Worm (Caenorhabditis elegans) whole organism, dauer: ENCODE data around the gene snfc-5.

Experiments used
- unc-62 ChIP-seq: sonication (generic microtip); optimal IDR thresholded peaks from 2 replicates; lab custom pipeline; 2017; ENCODE audit warnings: missing biosample characterization, missing genetic modification reagents, missing genetic modification characterization

The snfc-5 gene

DNA sequence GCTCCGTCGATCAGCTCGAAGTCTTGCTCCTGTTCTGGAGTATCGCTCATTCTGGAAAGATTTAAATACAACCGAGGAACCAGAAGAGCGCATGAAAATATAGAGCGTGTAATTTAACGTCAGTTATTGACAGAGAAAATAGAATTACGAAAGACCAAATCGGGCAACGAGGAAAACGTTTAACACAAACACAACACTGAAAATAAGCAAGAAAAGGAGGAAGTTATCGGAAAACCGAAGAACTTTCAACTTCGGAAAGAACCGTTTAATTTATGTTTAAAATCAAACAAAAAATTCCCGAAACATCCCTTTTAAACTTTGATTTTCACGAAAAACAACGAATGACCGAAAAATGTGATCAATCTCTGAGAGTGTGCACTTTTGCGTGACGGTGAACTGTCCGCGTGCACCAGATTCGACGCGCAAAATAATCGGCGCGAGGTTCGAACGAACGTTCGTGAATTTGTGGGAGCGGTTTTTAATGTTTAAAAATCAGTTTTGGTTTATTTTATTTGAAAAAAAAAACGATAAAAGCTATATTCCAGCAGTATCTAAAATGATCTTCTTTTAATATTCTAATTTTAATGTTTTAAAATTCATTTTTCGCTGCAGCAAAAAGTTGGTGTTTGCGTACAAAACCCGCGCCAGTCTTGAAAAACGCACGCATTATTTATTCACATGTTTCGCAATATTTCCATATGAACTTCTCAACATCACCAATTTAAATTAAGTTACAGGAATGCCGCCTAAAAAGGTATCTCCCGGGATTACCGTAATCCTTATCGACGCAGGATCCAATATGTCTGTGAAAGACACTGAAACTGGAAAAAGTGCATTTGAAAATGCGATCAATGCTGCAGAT lies 14.8 kb downstream of the snfc-5 start, which contains the start of the genes R07E5.7 and cku-80:
TSS of gene R07E5.7 (minus strand) at position 51 of the 862 bp plus-strand sequence.
TSS of gene cku-80 (plus strand) at position 732 of the 862 bp plus-strand sequence.
- no peak for TF ChIP-seq unc-62 (GFP tag; lab: Kevin White, UChicago)

DNA sequence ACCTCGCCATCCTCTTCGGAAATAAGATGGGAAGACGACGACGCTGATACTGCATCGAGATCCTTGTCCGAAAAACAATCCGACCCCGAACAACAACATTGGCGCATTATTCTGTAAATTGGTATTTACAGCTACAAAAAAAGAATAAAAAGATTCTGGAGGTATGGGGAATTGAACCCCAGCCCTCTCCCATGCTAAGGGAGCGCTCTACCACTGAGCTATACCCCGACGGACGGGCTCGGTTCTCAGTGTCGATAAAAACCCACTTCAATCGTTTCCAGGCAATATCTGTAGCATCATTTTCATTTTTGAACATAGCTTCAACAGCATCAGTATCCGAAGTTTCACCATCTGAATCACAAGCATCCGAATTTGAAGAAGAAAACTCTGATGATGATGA lies 24.2 kb downstream of the snfc-5 start:
- TF ChIP-seq unc-62 (GFP tag; lab: Kevin White, UChicago) = no peak

DNA sequence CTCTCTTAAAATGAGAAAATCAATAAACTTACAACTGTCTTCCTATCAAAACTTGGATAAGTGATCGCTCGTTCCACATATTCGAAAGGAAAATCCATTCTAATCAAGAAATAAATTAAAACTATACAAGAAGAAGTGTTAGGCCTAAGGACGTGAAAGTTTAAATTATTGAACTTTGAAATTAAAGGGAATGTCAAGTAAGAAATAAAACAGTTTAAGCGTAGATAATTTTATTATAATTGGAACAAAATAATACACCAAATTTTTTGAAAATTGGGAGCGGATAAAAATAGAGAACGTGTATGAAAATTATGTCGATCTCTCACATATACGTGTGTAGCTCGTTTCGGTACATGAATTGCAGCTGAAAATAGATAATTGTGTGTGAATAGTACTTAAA lies 24.8 kb downstream of the snfc-5 start, which contains the start of gene C28A5.6:
TSS of gene C28A5.6 (minus strand) at position 101 of the 400 bp plus-strand sequence.
- no peak for TF ChIP-seq unc-62 (GFP tag; lab: Kevin White, UChicago)

DNA sequence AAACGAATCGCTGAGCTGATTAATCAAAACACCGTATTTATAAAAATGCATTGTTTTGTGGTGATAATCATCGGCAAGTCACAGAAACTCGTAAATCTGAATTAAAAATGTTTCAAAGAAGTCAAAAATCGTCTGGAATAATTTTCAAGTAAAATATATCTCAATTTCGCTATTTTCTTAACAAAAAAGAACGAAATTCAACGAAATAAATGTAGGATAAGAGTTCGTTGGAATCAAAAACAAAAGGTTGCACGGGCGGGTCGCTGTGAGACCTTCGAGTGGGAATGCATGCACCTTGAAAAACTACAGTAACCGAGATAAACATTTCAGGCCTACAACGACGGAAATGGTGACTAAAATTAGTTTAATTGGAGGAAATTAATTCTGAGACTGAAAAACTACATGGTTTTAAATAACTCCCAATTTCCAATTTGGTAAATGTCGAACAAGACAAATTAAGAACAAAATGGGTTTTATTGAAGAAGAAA lies 29.8 kb downstream of the snfc-5 start, which contains the start of gene C28A5.1:
TSS of gene C28A5.1 (minus strand) at position 51 of the 488 bp plus-strand sequence.
- TF ChIP-seq unc-62 (GFP tag; lab: Kevin White, UChicago) = no peak

DNA sequence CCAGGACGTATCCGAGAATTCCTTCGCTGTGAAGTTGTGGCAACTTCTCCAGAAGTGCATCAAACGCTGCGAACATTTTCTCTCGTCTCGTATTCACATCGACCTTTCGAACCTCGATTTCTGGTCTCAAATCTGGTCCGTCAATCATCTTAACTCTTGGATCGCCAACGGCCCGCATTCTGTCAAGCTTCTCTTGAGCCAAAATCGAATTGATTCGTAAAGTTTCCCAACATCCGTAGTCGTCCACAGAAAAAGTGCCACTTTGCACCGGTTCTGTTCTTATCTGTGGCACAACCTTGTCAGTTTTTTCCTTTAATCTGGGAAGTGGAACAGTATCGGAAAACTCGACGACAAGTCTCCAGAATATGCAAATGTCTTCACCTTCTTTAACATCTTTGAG lies 30.7 kb downstream of the snfc-5 start:
- no peak for TF ChIP-seq unc-62 (GFP tag; lab: Kevin White, UChicago)

DNA sequence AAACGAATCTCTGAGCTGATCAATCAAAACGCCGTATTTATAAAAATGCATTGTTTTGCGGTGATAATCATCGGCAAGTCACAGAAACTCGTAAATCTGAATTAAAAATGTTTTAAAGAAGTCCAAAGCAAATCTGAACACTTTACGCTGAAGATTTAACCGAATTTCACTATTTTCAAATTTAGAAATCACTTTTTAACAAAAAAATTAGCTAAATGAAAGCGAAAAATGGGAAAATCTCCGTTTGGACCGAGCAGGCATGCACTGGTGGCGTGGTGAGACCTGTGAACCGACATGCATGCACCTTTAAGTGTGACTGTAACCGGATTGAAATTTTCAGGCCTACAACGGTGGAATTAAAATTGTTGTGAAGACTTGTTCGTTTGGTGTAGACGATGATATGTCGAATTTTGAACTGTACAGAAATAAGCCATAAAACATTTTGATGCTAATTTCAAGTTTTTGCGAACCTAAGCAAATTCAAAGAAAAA lies 35.0 kb downstream of the snfc-5 start, which contains the start of gene C28A5.2:
TSS of gene C28A5.2 (minus strand) at position 51 of the 491 bp plus-strand sequence.
- TF ChIP-seq unc-62 (GFP tag; lab: Kevin White, UChicago) = no peak

DNA sequence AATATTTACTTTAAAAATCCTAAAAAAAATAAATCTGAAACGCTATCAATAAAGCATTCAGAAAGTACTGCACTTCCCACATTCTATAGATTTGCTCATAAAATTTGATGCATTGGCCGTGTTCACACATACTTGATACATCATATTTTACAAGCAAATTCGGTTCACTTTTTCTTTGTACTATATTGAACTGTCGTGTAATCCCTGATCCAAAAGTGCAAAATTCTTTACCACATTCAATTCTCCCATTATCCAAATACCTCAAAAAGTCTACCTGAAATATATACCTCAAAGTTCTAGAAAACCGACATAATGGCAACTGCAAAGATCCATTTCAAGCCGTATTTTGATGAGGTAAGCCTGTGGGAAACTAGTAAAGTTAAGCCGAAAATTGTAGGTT lies 37.2 kb downstream of the snfc-5 start, which contains the start of gene nex-3:
TSS of gene nex-3 (plus strand) at position 301 of the 400 bp plus-strand sequence.
- no peak for TF ChIP-seq unc-62 (GFP tag; lab: Kevin White, UChicago)

DNA sequence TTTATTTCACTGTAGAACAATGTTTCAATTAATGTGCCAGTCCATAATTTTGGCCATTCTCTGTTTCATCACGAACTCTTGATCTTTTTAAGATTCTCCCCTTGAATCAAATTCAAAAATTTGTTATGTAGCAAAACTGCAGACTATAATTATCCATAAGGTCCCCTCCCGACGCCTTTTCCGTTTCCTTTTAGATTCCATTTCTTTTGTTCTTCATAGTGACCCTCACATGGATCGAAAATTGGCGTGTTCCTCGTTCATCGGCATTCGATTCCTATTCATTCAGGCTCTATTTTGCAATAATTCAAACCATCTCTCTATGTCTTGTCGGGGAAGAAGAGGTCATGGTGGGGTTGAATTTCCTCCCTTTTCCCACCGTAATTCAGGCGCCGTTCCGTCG lies 39.9 kb downstream of the snfc-5 start:
- no peak for TF ChIP-seq unc-62 (GFP tag; lab: Kevin White, UChicago)

DNA sequence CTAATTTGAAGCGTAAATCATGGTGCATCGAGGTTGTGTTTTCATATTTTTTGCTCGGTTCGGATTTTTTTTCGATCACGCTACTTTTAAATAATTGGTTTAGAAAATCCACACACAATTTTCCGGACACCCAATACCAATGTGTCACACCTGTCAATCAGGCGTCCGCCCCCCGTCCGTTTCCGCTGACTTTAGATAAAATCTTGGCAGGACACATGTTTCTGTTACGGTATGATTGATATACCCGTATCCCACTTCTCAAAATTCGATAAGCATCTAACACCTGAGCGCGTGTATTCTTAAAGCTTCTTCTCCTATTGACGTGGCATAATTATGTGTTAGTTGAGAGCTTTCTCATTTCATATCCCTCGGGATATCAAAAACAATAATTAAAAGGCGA lies 43.4 kb downstream of the snfc-5 start:
- TF ChIP-seq unc-62 (GFP tag; lab: Kevin White, UChicago) = no peak

DNA sequence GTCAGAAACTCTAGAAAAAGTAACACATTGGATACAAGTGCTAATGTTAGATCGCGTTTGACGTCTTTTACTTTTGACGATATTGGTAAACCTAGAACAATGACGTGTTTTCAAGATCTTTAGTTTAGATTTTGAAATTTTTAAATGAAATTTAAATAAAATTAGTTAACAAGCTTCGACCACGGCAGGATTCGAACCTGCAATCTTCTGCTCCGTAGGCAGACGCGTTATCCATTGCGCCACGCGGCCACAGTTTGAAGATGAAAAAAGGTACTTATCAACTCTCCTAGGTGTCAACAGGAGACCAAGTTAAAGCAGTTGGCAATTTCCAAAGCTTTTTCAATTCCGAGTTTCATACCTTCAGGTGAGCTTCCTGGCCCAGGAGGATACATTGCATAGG lies 44.8 kb downstream of the snfc-5 start:
- TF ChIP-seq unc-62 (GFP tag; lab: Kevin White, UChicago) = no peak

DNA sequence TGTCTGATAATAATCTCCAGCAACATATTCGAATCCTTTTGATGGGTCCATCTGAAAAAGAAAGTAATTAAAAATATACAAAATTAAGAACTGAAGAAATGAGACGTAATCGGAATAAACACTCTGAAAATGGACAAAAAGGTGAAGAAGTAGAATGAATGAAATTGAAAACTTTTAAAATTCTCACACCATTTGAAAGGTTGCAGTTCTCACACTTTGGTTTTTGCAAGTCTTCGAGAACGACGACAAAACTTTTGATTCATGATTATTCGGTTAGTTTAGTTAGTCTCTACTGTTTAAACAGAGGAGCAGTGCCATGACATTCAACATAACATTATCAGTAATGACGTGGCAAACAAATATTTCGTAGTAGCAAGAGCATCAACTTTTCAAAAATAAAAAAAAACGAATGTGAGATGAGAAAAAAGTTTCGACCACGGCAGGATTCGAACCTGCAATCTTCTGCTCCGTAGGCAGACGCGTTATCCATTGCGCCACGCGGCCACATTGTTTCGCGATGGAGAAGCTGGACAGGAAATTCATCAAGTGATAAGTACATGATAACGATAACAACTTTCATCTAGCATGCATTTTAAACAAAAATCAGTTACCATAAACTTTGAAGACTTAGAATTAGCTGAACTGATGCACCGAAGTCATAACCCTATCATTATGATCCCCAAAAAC lies 45.5 kb downstream of the snfc-5 start, which contains the start of gene ceh-43:
TSS of gene ceh-43 (minus strand) at position 51 of the 687 bp plus-strand sequence.
- no peak for TF ChIP-seq unc-62 (GFP tag; lab: Kevin White, UChicago)

DNA sequence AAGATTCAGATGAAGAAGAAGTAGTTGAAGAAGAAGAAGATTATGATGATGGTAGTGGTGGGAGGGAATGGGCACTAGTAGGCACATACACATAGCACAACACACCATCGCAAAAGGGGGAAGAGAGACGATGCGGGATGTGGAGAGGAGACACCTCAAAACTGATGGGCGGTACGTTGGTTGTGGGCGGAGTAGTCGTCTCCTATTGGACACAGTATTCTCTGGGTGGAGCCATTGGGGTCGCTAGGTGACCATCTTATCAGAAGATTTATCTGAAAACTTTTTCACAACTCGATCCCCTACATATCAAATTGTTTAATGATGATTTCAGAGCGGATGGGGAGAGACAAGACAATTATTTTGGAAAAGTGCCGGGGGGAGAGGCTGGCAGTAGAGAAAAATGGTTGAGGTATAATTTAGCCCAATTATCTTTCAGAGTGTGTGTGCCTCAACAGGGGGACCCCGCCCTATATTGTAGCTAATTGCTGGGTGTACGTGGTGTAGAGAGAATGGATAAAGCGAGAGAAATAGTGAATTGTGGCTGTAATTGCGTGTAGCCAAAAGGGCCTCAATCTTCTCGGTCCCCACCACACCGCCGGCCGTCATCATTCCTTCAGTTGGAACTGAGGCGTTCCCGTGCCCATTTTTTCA lies 46.3 kb downstream of the snfc-5 start:
- no peak for TF ChIP-seq unc-62 (GFP tag; lab: Kevin White, UChicago)

DNA sequence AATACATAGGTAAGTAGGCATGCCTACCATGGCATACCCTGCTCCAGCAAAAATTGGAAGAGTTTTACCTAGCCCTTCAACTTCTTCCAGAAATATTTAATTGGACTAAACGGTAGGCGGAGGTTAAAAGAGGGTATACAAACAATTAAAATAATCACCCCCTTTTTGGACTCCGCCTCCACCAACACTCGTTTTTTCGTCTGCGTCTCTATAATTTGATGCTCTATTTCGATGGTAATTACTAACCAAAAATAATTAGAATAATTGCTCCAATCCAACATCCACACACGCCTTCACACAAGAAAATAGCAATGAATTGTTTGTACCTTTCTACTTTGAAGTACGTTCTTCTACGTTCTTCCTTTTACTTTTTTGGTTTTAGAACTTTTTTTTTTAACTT lies 48.2 kb downstream of the snfc-5 start:
- no peak for TF ChIP-seq unc-62 (GFP tag; lab: Kevin White, UChicago)

DNA sequence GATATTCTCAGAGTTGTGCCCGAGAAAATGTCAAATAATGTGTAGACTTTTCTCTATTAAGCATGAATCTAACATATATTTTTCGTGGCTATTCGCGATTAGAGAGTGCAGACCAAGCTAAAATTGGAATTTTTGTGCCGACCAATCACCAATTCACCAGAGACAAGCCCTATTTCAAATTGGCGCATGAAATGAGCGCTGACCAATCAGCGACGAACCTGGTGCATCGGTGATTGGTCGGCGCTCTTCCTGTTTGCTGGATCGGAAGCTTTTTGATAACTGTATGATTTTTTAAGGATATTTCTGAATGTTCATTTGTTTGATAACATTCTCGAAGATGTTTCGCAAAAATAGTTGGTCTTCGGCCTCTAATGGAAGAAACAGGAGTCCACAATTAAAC lies 48.7 kb downstream of the snfc-5 start:
- TF ChIP-seq unc-62 (GFP tag; lab: Kevin White, UChicago) = no peak

DNA sequence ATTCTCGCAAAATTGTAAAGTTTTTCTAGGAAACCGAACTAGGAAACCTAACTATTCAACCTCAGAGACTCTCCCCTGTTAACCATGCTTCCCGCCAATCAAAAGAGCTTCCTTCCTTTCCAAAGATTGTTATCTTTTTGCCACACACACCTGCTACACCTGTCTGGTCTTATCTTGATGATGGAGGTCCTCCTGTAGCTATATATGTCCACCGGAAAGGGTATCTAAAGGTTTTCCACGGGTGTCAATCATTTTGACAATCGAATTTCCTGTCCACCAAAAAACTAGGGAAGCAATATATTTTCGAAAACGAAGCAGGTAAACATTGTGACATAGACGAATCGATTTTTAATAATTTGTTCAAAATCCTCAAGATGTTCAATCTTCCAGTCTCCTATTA lies 49.2 kb downstream of the snfc-5 start:
- TF ChIP-seq unc-62 (GFP tag; lab: Kevin White, UChicago) = no peak
